Worm (Caenorhabditis elegans): Measurements from ENCODE around the gene mec-12.

Gene mec-12

DNA sequence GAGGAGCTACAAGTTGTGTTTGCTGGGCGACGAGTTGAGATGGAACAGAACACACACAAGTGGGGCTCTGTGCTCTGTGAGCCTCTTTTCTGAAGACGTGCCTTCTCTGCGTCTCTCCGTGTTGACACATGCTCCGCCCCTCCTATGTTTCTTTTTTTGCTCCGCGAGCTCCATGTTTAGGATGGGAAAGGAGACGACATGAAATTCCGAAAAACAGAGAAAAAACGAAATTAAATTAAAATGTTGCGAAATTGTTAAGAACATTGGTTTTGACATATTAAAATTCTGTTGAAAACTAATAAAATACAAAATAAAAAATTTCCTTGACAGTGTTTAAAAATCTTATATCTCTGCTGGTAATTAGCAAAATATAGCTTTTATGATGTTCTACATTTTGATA, at the start of gene mec-12:
mec-12 (minus strand) TSS at position 91 of the 400 bp plus-strand sequence.
- TF ChIP-seq snpc-4 (tag; optimal IDR thresholded peaks at IDR 0.05) (no peak), hmg-11 (tag; optimal IDR thresholded peaks at IDR 0.05) (peak; percentile 19), nfya-1 (tag; optimal IDR thresholded peaks at IDR 0.05; ENCODE audit: insufficient read depth) (peak; percentile 58)

DNA sequence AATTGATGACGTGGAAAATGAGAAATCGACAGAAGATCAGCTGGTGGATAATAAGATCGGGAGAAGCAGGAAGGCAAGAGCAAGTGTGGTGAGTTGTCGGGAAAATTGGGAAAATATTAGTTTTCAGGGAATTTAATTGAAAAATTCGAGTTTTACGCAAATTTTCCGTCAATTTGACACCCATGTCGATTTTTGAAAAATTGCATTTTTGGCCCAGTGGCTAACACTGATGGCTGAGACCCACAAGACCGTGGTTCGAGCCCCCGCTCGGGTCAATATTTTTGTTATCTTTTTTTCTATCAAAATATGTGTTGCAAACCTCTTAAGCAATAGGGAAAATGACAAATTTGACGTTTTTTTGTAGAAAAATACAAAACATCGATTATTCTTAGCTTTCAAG, 49.5 kb upstream of the mec-12 start:
- TF ChIP-seq nhr-77 (tag; optimal IDR thresholded peaks at IDR 0.05), result no peak
- no peak for TF ChIP-seq ceh-9 (tag; optimal IDR thresholded peaks at IDR 0.05)
- TF ChIP-seq elt-3 (tag; optimal IDR thresholded peaks at IDR 0.05), result no peak
- TF ChIP-seq sea-2 (GFP tag; optimal IDR thresholded peaks at IDR 0.05), result no peak
- TF ChIP-seq fkh-2 (tag; optimal IDR thresholded peaks at IDR 0.05), result no peak
- no peak for TF ChIP-seq egl-5 (tag; optimal IDR thresholded peaks at IDR 0.05)
- TF ChIP-seq mdl-1 (tag; optimal IDR thresholded peaks at IDR 0.05), result no peak
- no peak for TF ChIP-seq zag-1 (tag; optimal IDR thresholded peaks at IDR 0.05)
- no peak for TF ChIP-seq pqm-1 (tag; optimal IDR thresholded peaks at IDR 0.05)
- TF ChIP-seq lsy-12 (tag; optimal IDR thresholded peaks at IDR 0.05), result no peak
- TF ChIP-seq nhr-11 (tag; optimal IDR thresholded peaks at IDR 0.05), result no peak

DNA sequence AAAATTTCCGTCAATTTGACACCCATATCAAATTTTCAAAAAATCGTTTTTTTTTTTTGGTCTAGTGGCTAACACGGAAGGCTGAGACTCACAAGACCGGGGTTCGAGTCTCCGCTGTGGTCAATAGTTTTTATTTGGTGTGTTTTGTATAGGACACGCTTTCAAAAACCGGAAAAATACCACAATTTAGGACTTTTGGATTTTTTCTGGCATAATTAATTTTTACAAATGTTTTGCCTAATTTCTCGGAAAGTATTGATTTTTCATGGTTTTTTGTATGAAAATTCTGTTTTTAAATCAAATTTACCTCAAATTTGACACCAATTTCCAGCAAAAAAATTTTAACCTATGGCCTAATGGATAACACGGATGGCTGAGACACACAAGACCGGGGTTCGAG, 46.9 kb upstream of the mec-12 start, which contains the start of gene mks-1:
mks-1 (plus strand) TSS at position 301 of the 400 bp plus-strand sequence.
- TF ChIP-seq mml-1 (tag; optimal IDR thresholded peaks at IDR 0.05) (no peak), egl-5 (tag; optimal IDR thresholded peaks at IDR 0.05) (no peak), nhr-237 (tag; optimal IDR thresholded peaks at IDR 0.05) (no peak), jun-1 (tag; optimal IDR thresholded peaks at IDR 0.05) (no peak), nhr-11 (tag; optimal IDR thresholded peaks at IDR 0.05) (no peak)

DNA sequence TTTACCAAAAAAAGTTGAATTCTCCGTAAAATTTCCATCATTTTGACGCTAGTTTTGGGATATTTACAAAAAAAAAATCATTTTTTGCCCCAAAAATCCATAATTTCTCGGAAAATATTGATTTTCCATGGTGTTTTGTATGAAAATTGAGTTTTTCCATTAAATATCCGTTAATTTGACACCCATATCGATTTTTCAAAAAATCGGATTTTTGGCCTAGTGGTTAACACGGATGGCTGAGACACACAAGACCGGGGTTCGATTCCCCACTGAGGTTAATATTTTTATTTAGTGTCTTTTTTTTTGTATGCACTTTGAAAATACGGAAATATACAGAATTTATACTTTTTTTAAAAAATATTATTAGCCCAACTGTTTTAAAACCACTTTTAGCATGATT, 46.2 kb upstream of the mec-12 start:
- no peak for TF ChIP-seq nfya-1 (tag; optimal IDR thresholded peaks at IDR 0.05; ENCODE audit: insufficient read depth)
- no peak for TF ChIP-seq nhr-67 (tag; optimal IDR thresholded peaks at IDR 0.05)
- no peak for TF ChIP-seq egl-5 (tag; optimal IDR thresholded peaks at IDR 0.05)
- TF ChIP-seq elt-2 (tag; optimal IDR thresholded peaks at IDR 0.05), result no peak
- TF ChIP-seq skn-1 (tag; optimal IDR thresholded peaks at IDR 0.05), result no peak
- no peak for TF ChIP-seq fkh-10 (GFP tag; optimal IDR thresholded peaks at IDR 0.05)
- no peak for TF ChIP-seq ceh-9 (tag; optimal IDR thresholded peaks at IDR 0.05)
- no peak for TF ChIP-seq unc-39 (tag; optimal IDR thresholded peaks at IDR 0.05)
- TF ChIP-seq nhr-25 (tag; optimal IDR thresholded peaks at IDR 0.05), result no peak

DNA sequence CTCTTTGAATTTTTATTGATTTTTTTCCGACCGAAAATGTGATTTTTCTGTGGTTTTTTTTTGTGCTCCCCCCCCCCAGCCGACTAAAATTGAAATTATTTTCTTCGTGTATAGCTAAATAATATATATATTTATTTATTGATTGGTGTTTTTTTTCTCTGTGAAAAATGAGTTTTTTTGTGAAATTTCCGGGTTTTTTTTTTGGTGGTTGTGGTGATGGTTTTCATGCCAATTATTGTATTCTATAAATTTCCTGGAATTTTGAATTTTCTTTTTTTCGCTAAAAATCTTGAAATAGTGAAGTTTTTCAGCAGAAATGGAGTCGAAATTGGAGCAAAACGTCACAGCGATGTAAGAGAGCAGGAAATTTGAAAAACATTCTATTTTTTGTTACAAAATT, 44.3 kb upstream of the mec-12 start, which contains the start of gene lmtr-5:
lmtr-5 (plus strand) TSS at position 301 of the 400 bp plus-strand sequence.
- TF ChIP-seq elt-1 (tag; optimal IDR thresholded peaks at IDR 0.05) (no peak), ceh-9 (tag; optimal IDR thresholded peaks at IDR 0.05) (no peak), nhr-12 (tag; optimal IDR thresholded peaks at IDR 0.05) (no peak), aly-2 (tag; optimal IDR thresholded peaks at IDR 0.05) (no peak), snpc-4 (tag; optimal IDR thresholded peaks at IDR 0.05) (no peak), pqm-1 (tag; optimal IDR thresholded peaks at IDR 0.05) (no peak), nfya-1 (tag; optimal IDR thresholded peaks at IDR 0.05; ENCODE audit: insufficient read depth) (no peak), unc-62 (GFP tag; optimal IDR thresholded peaks at IDR 0.05) (no peak), hmg-11 (tag; optimal IDR thresholded peaks at IDR 0.05) (no peak), zag-1 (tag; optimal IDR thresholded peaks at IDR 0.05) (no peak), ztf-11 (tag; optimal IDR thresholded peaks at IDR 0.05) (no peak), tbx-2 (tag; optimal IDR thresholded peaks at IDR 0.05) (no peak), lin-15B (tag; optimal IDR thresholded peaks at IDR 0.05) (no peak), nhr-43 (tag; optimal IDR thresholded peaks at IDR 0.05; ENCODE audit: poor library complexity, severe bottlenecking) (no peak), ztf-4 (tag; optimal IDR thresholded peaks at IDR 0.05) (no peak), eor-1 (tag; optimal IDR thresholded peaks at IDR 0.05) (no peak), pha-4 (tag; optimal IDR thresholded peaks at IDR 0.05) (no peak), fkh-2 (tag; optimal IDR thresholded peaks at IDR 0.05) (no peak), nhr-25 (tag; optimal IDR thresholded peaks at IDR 0.05) (no peak)
